Worm (Caenorhabditis elegans) whole organism, young adult: ENCODE results near the gene dmsr-1.

Source experiments
- B0336.3 ChIP-seq: fragments of 200-800 bp; sonication (Bioruptor generic); IDR thresholded peaks from 2 replicates; pipeline ENCODE4 v1.3.6; 2022; ENCODE audit warnings: missing genetic modification characterization, missing compliant biosample characterization
- C17E4.6 ChIP-seq: fragments of 200-800 bp; sonication (Bioruptor generic); IDR thresholded peaks from 2 replicates; pipeline ENCODE4 v1.3.6; 2022; ENCODE audit warnings: missing genetic modification reagents, missing genetic modification characterization, missing compliant biosample characterization
- F39B2.1 ChIP-seq: fragments of 200-800 bp; sonication (Bioruptor generic); IDR thresholded peaks from 2 replicates; pipeline ENCODE4 v1.3.6; 2022; ENCODE audit warnings: missing genetic modification reagents, missing genetic modification characterization, missing compliant biosample characterization
- F52B5.7 ChIP-seq: sonication (generic microtip); optimal IDR thresholded peaks from 2 replicates; lab custom pipeline; 2016; ENCODE audit warnings: mild to moderate bottlenecking, missing genetic modification characterization, missing compliant biosample characterization
- F57A8.1 ChIP-seq: fragments of 200-800 bp; sonication (Bioruptor generic); optimal IDR thresholded peaks from 2 replicates; lab custom pipeline; 2018; ENCODE audit warnings: mild to moderate bottlenecking, missing genetic modification characterization, moderate library complexity, missing compliant biosample characterization
- K11D2.4 ChIP-seq: fragments of 200-800 bp; sonication (Bioruptor generic); IDR thresholded peaks from 2 replicates; pipeline ENCODE4 v1.3.6; 2022; ENCODE audit warnings: missing genetic modification reagents, missing genetic modification characterization, missing compliant biosample characterization
- T26A5.8 ChIP-seq: sonication (generic microtip); optimal IDR thresholded peaks from 2 replicates; lab custom pipeline; 2016; ENCODE audit warnings: missing genetic modification characterization, missing compliant biosample characterization
- Y56A3A.18 ChIP-seq: fragments of 200-800 bp; sonication (Bioruptor generic); IDR thresholded peaks from 2 replicates; pipeline ENCODE4 v1.3.6; 2022; ENCODE audit warnings: missing genetic modification reagents, missing genetic modification characterization, missing compliant biosample characterization
- Y67H2A.10 ChIP-seq: fragments of 200-800 bp; sonication (Bioruptor generic); conservative IDR thresholded peaks from 2 replicates; pipeline ENCODE4 v1.3.6; 2022; ENCODE audit warnings: missing genetic modification reagents, missing genetic modification characterization, missing compliant biosample characterization
- Y79H2A.3 ChIP-seq: fragments of 200-800 bp; sonication (Bioruptor generic); conservative IDR thresholded peaks from 2 replicates; pipeline ENCODE4 v1.3.6; 2022; ENCODE audit warnings: missing genetic modification reagents, missing genetic modification characterization, missing compliant biosample characterization
- Y95B8A.8 ChIP-seq: fragments of 200-800 bp; sonication (Bioruptor generic); IDR thresholded peaks from 2 replicates; pipeline ENCODE4 v1.3.6; 2022; ENCODE audit warnings: missing genetic modification reagents, missing genetic modification characterization, missing compliant biosample characterization
- ZK185.1 ChIP-seq: sonication (generic microtip); optimal IDR thresholded peaks from 2 replicates; lab custom pipeline; 2016; ENCODE audit warnings: mild to moderate bottlenecking, missing genetic modification characterization, missing compliant biosample characterization; ENCODE audit not compliant: poor library complexity, severe bottlenecking
- aptf-3 ChIP-seq: fragments of 200-800 bp; sonication (Bioruptor generic); IDR thresholded peaks from 2 replicates; pipeline ENCODE4 v1.3.6; 2022; ENCODE audit warnings: missing genetic modification characterization, missing compliant biosample characterization
- attf-5 ChIP-seq: fragments of 200-800 bp; sonication (Bioruptor generic); optimal IDR thresholded peaks from 2 replicates; lab custom pipeline; 2018; ENCODE audit warnings: mild to moderate bottlenecking, missing genetic modification characterization, missing compliant biosample characterization
- bed-1 ChIP-seq: fragments of 200-800 bp; sonication (Bioruptor generic); IDR thresholded peaks from 2 replicates; pipeline ENCODE4 v1.3.6; 2022; ENCODE audit warnings: missing genetic modification reagents, missing genetic modification characterization, missing compliant biosample characterization
- ccch-3 ChIP-seq: fragments of 200-800 bp; sonication (Bioruptor generic); optimal IDR thresholded peaks from 2 replicates; lab custom pipeline; 2018; ENCODE audit warnings: mild to moderate bottlenecking, missing genetic modification characterization, missing compliant biosample characterization
- ceh-100 ChIP-seq: fragments of 200-800 bp; sonication (Bioruptor generic); IDR thresholded peaks from 2 replicates; pipeline ENCODE4 v1.3.6; 2022; ENCODE audit warnings: missing genetic modification reagents, missing genetic modification characterization, missing compliant biosample characterization
- ceh-27 ChIP-seq: fragments of 200-800 bp; sonication (Bioruptor generic); optimal IDR thresholded peaks from 2 replicates; lab custom pipeline; 2018; ENCODE audit warnings: mild to moderate bottlenecking, missing genetic modification characterization, moderate library complexity, missing compliant biosample characterization
- ceh-79 ChIP-seq: sonication (generic microtip); optimal IDR thresholded peaks from 2 replicates; lab custom pipeline; 2017; ENCODE audit warnings: mild to moderate bottlenecking, missing genetic modification characterization, missing compliant biosample characterization
- ceh-91 ChIP-seq: fragments of 200-800 bp; sonication (Bioruptor generic); IDR thresholded peaks from 2 replicates; pipeline ENCODE4 v1.3.6; 2022; ENCODE audit warnings: missing genetic modification reagents, missing genetic modification characterization, missing compliant biosample characterization
- die-1 ChIP-seq: sonication (generic microtip); optimal IDR thresholded peaks from 2 replicates; lab custom pipeline; 2016; ENCODE audit warnings: missing genotype, mild to moderate bottlenecking, missing genetic modification characterization, missing compliant biosample characterization
- dpff-1 ChIP-seq: sonication (generic microtip); optimal IDR thresholded peaks from 2 replicates; lab custom pipeline; 2017; ENCODE audit warnings: mild to moderate bottlenecking, missing genetic modification characterization, missing compliant biosample characterization
- egl-18 ChIP-seq: fragments of 200-800 bp; sonication (Bioruptor generic); IDR thresholded peaks from 2 replicates; pipeline ENCODE4 v1.3.6; 2022; ENCODE audit warnings: missing genetic modification reagents, missing genetic modification characterization, missing compliant biosample characterization
- ekl-4 ChIP-seq: fragments of 200-800 bp; sonication (Bioruptor generic); IDR thresholded peaks from 2 replicates; pipeline ENCODE4 v1.3.6; 2022; ENCODE audit warnings: missing genetic modification reagents, missing genetic modification characterization, missing compliant biosample characterization
- fkh-3 ChIP-seq: sonication (generic microtip); optimal IDR thresholded peaks from 2 replicates; lab custom pipeline; 2016; ENCODE audit warnings: mild to moderate bottlenecking, missing genetic modification characterization, missing compliant biosample characterization
- hlh-26 ChIP-seq: fragments of 200-800 bp; sonication (Bioruptor generic); conservative IDR thresholded peaks from 2 replicates; pipeline ENCODE4 v1.3.6; 2022; ENCODE audit warnings: missing genetic modification reagents, missing genetic modification characterization, missing compliant biosample characterization
- hmg-1.2 ChIP-seq: fragments of 200-800 bp; sonication (Bioruptor generic); IDR thresholded peaks from 2 replicates; pipeline ENCODE4 v1.3.6; 2022; ENCODE audit warnings: missing genetic modification reagents, missing genetic modification characterization, missing compliant biosample characterization
- hmg-20 ChIP-seq: fragments of 200-800 bp; sonication (Bioruptor generic); IDR thresholded peaks from 2 replicates; pipeline ENCODE4 v1.3.6; 2022; ENCODE audit warnings: missing genetic modification reagents, missing genetic modification characterization, missing compliant biosample characterization
- let-526 ChIP-seq: fragments of 200-800 bp; sonication (Bioruptor generic); IDR thresholded peaks from 2 replicates; pipeline ENCODE4 v1.3.6; 2022; ENCODE audit warnings: missing genetic modification reagents, missing genetic modification characterization, missing compliant biosample characterization
- lin-54 ChIP-seq: fragments of 200-800 bp; sonication (Bioruptor generic); optimal IDR thresholded peaks from 2 replicates; lab custom pipeline; 2018; ENCODE audit warnings: mild to moderate bottlenecking, missing genetic modification characterization, missing compliant biosample characterization
- lsl-1 ChIP-seq: fragments of 200-800 bp; sonication (Bioruptor generic); optimal IDR thresholded peaks from 2 replicates; lab custom pipeline; 2018; ENCODE audit warnings: mild to moderate bottlenecking, missing genetic modification characterization, moderate library complexity, missing compliant biosample characterization
- madf-3 ChIP-seq: fragments of 200-800 bp; sonication (Bioruptor generic); IDR thresholded peaks from 2 replicates; pipeline ENCODE4 v1.3.6; 2022; ENCODE audit warnings: missing genetic modification reagents, missing genetic modification characterization, missing compliant biosample characterization
- mel-28 ChIP-seq: sonication (generic microtip); optimal IDR thresholded peaks from 2 replicates; lab custom pipeline; 2016; ENCODE audit warnings: borderline replicate concordance, mild to moderate bottlenecking, missing genetic modification characterization, missing compliant biosample characterization
- nfya-1 ChIP-seq: sonication (generic microtip); optimal IDR thresholded peaks from 2 replicates; lab custom pipeline; 2017; ENCODE audit warnings: antibody characterized with exemption, missing compliant biosample characterization, missing genetic modification characterization, borderline replicate concordance; ENCODE audit not compliant: insufficient read depth
- nhr-27 ChIP-seq: fragments of 200-800 bp; sonication (Bioruptor generic); optimal IDR thresholded peaks from 2 replicates; lab custom pipeline; 2018; ENCODE audit warnings: mild to moderate bottlenecking, missing genetic modification characterization, moderate library complexity, missing compliant biosample characterization
- nhr-80 ChIP-seq: sonication (generic microtip); optimal IDR thresholded peaks from 2 replicates; lab custom pipeline; 2016; ENCODE audit warnings: missing genetic modification characterization, missing compliant biosample characterization
- pbrm-1 ChIP-seq: fragments of 200-800 bp; sonication (Bioruptor generic); IDR thresholded peaks from 2 replicates; pipeline ENCODE4 v1.3.6; 2022; ENCODE audit warnings: missing genetic modification reagents, missing genetic modification characterization, missing compliant biosample characterization
- pha-4 ChIP-seq: fragments of 150-350 bp; sonication (generic microtip); optimal IDR thresholded peaks from 2 replicates; lab custom pipeline; 2014; ENCODE audit warnings: missing biosample characterization, missing genetic modification reagents, missing genetic modification characterization
- repo-1 ChIP-seq: sonication (generic microtip); optimal IDR thresholded peaks from 2 replicates; lab custom pipeline; 2017; ENCODE audit warnings: mild to moderate bottlenecking, missing genetic modification characterization, missing compliant biosample characterization
- sdz-38 ChIP-seq: sonication (generic microtip); optimal IDR thresholded peaks from 2 replicates; lab custom pipeline; 2016; ENCODE audit warnings: missing genotype, missing genetic modification characterization, missing compliant biosample characterization
- snpc-4 ChIP-seq, 5 experiments: fragments of 150-350 bp in 1 of 5; sonication (generic microtip) in 4 of 5; optimal IDR thresholded peaks; 2 replicates each; lab custom pipeline; 2014 to 2018; ENCODE audit warnings: missing genetic modification characterization in 5 of 5, missing biosample characterization in 3 of 5, antibody characterized with exemption in 2 of 5, mild to moderate bottlenecking in 2 of 5, missing compliant biosample characterization in 2 of 5, missing genotype in 2 of 5, moderate library complexity in 2 of 5, missing genetic modification reagents in 1 of 5
- somi-1 ChIP-seq: fragments of 200-800 bp; sonication (Bioruptor generic); optimal IDR thresholded peaks from 2 replicates; lab custom pipeline; 2018; ENCODE audit warnings: mild to moderate bottlenecking, missing genetic modification characterization, missing compliant biosample characterization
- tlf-1 ChIP-seq: fragments of 200-800 bp; sonication (Bioruptor generic); optimal IDR thresholded peaks from 2 replicates; lab custom pipeline; 2018; ENCODE audit warnings: mild to moderate bottlenecking, missing genetic modification characterization, missing compliant biosample characterization
- xnd-1 ChIP-seq: sonication (generic microtip); optimal IDR thresholded peaks from 2 replicates; lab custom pipeline; 2016; ENCODE audit warnings: missing genotype, missing genetic modification reagents, missing genetic modification characterization, missing compliant biosample characterization
- zim-3 ChIP-seq: sonication (generic microtip); optimal IDR thresholded peaks from 2 replicates; lab custom pipeline; 2017; ENCODE audit warnings: mild to moderate bottlenecking, missing genetic modification characterization, moderate library complexity, missing compliant biosample characterization
- ztf-18 ChIP-seq: sonication (generic microtip); optimal IDR thresholded peaks from 2 replicates; lab custom pipeline; 2016; ENCODE audit warnings: missing genotype, mild to moderate bottlenecking, missing genetic modification characterization, missing compliant biosample characterization
- ztf-28 ChIP-seq: fragments of 200-800 bp; sonication (Bioruptor generic); IDR thresholded peaks from 2 replicates; pipeline ENCODE4 v1.3.6; 2022; ENCODE audit warnings: missing genetic modification reagents, missing genetic modification characterization, missing compliant biosample characterization
- ztf-3 ChIP-seq: fragments of 200-800 bp; sonication (Bioruptor generic); optimal IDR thresholded peaks from 2 replicates; lab custom pipeline; 2018; ENCODE audit warnings: mild to moderate bottlenecking, missing genetic modification characterization, missing compliant biosample characterization
- ztf-6 ChIP-seq: fragments of 200-800 bp; sonication (Bioruptor generic); IDR thresholded peaks from 2 replicates; pipeline ENCODE4 v1.3.6; 2022; ENCODE audit warnings: missing genetic modification reagents, missing genetic modification characterization, missing compliant biosample characterization

dmsr-1 gene

DNA sequence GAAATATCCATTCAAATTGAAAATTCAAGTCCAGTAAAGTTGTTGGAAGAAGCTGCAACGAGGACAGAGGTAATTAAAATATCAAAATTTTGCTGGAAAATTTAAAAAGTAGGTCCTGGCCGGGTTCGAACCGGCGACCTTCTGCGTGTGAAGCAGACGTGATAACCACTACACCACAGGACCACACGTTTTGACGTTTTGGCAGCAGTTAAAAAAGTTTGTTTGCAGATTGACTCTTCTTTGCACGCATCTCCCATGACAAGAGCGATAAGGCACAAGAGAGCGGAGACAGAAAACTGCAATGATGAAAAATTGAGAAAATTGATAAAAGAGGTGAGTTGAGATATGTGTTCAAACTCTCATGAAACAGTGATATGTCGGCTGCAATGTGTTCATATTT is 26.4 kb upstream of the dmsr-1 start (continued):
- TF ChIP-seq Y67H2A.10 (GFP tag; lab: Robert Waterston, UW) = no peak
- TF ChIP-seq aptf-3 = no peak
- TF ChIP-seq repo-1 (tag; lab: Kevin White, UChicago) = peak; percentile 65
- TF ChIP-seq dpff-1 (tag; lab: Kevin White, UChicago) = no peak
- peak; percentile 37 for TF ChIP-seq attf-5 (GFP tag; lab: Kevin White, UChicago)
- TF ChIP-seq nhr-27 (tag; lab: Kevin White, UChicago) = no peak
- TF ChIP-seq let-526 (GFP tag; lab: Robert Waterston, UW) = no peak
- TF ChIP-seq madf-3 (GFP tag; lab: Robert Waterston, UW) = no peak
- TF ChIP-seq K11D2.4 (GFP tag; lab: Robert Waterston, UW) = no peak
- no peak for TF ChIP-seq C17E4.6 (GFP tag; lab: Robert Waterston, UW)
- peak; percentile 62 for TF ChIP-seq lin-54
- TF ChIP-seq ztf-3 = no peak
- TF ChIP-seq lsl-1 (GFP tag; lab: Kevin White, UChicago) = peak; percentile 32
- TF ChIP-seq nhr-80 (tag; lab: Kevin White, UChicago) = peak; percentile 60
- no peak for TF ChIP-seq fkh-3
- TF ChIP-seq tlf-1 = peak; percentile 39
- peak; percentile 80 for TF ChIP-seq pbrm-1
- TF ChIP-seq nfya-1 (tag; lab: Kevin White, UChicago) = no peak
- TF ChIP-seq ZK185.1 (tag; lab: Kevin White, UChicago) = peak; percentile 42
- TF ChIP-seq ceh-79 (tag; lab: Kevin White, UChicago) = no peak
- no peak for TF ChIP-seq F39B2.1
- peak; percentile 58 for TF ChIP-seq die-1 (tag; lab: Kevin White, UChicago)
- no peak for TF ChIP-seq F57A8.1 (GFP tag; lab: Kevin White, UChicago)
- no peak for TF ChIP-seq xnd-1
- no peak for TF ChIP-seq hlh-26 (GFP tag; lab: Robert Waterston, UW)
- peak; percentile 21 for TF ChIP-seq somi-1 (GFP tag; lab: Kevin White, UChicago)
- TF ChIP-seq T26A5.8 (tag; lab: Kevin White, UChicago) = no peak
- TF ChIP-seq ceh-100 = 0 out of 2 replicates have a peak, but pooled peaks have one; percentile 47
- TF ChIP-seq ceh-27 = peak; percentile 6
- TF ChIP-seq mel-28 = no peak
- TF ChIP-seq snpc-4 (GFP tag; optimal IDR thresholded peaks at IDR 0.05; lab: Kevin White, UChicago) = no peak
- peak in 3 of 4 experiments; percentile 9 to 87 (median 73) for TF ChIP-seq snpc-4 (tag; optimal IDR thresholded peaks at IDR 0.05; lab: Kevin White, UChicago)
- no peak; the same call in 1 of the 2 replicates for TF ChIP-seq hmg-1.2 (GFP tag; lab: Robert Waterston, UW)
- TF ChIP-seq ekl-4 = no peak
- TF ChIP-seq Y95B8A.8 = no peak
- TF ChIP-seq B0336.3 (GFP tag; lab: Robert Waterston, UW) = no peak; the same call in 1 of the 2 replicates
- no peak for TF ChIP-seq Y79H2A.3 (GFP tag; lab: Robert Waterston, UW)
- no peak for TF ChIP-seq bed-1
- peak; percentile 75 for TF ChIP-seq F52B5.7 (tag; lab: Kevin White, UChicago)
- TF ChIP-seq sdz-38 (tag; lab: Kevin White, UChicago) = no peak
- no peak for TF ChIP-seq ztf-6
- peak; percentile 64 for TF ChIP-seq Y56A3A.18 (GFP tag; lab: Robert Waterston, UW)
- peak; percentile 17 for TF ChIP-seq zim-3 (tag; lab: Kevin White, UChicago)
- no peak for TF ChIP-seq ccch-3
- peak; percentile 62 for TF ChIP-seq ztf-18 (tag; lab: Kevin White, UChicago)
- TF ChIP-seq hmg-20 (GFP tag; lab: Robert Waterston, UW) = no peak
- TF ChIP-seq ceh-91 = no peak
- TF ChIP-seq ztf-28 (GFP tag; lab: Robert Waterston, UW) = 0 out of 2 replicates have a peak, but pooled peaks have one; percentile 25
- no peak for TF ChIP-seq pha-4 (tag; lab: Kevin White, UChicago)
- TF ChIP-seq egl-18 = no peak
